Worm (Caenorhabditis elegans) whole organism, L4 larva: ENCODE measurements around the gene ZK666.15.
A peak's percentile ranks its signal among the peaks of the same experiment; 100 is the strongest.

ENCODE experiments used
- D1046.2 ChIP-seq: fragments of 200-800 bp; sonication (Bioruptor generic); IDR thresholded peaks from 2 replicates; pipeline ENCODE4 v1.3.6; 2022; ENCODE audit warnings: missing genetic modification characterization, missing compliant biosample characterization
- F26F4.8 ChIP-seq: fragments of 200-800 bp; sonication (Bioruptor generic); conservative IDR thresholded peaks from 2 replicates; pipeline ENCODE4 v1.3.6; 2022; ENCODE audit warnings: missing genetic modification characterization, missing compliant biosample characterization
- F37D6.2 ChIP-seq: sonication (generic microtip); optimal IDR thresholded peaks from 2 replicates; lab custom pipeline; 2016; ENCODE audit warnings: mild to moderate bottlenecking, missing genetic modification characterization, missing compliant biosample characterization
- F44E2.7 ChIP-seq: fragments of 200-800 bp; sonication (Bioruptor generic); IDR thresholded peaks from 2 replicates; pipeline ENCODE4 v2.1.2; 2022; ENCODE audit warnings: missing genetic modification characterization, missing compliant biosample characterization
- R02D3.7 ChIP-seq: fragments of 150-350 bp; sonication (generic microtip); optimal IDR thresholded peaks from 3 replicates; lab custom pipeline; 2014; ENCODE audit warnings: missing biosample characterization, missing genetic modification characterization
- T20F7.1 ChIP-seq: fragments of 200-800 bp; sonication (Bioruptor generic); optimal IDR thresholded peaks from 2 replicates; lab custom pipeline; 2018; ENCODE audit warnings: mild to moderate bottlenecking, missing genetic modification characterization, missing compliant biosample characterization
- T26A8.4 ChIP-seq: fragments of 200-800 bp; sonication (Bioruptor generic); IDR thresholded peaks from 2 replicates; pipeline ENCODE4 v1.3.6; 2022; ENCODE audit warnings: missing genetic modification characterization, missing compliant biosample characterization
- Y105C5A.15 ChIP-seq: fragments of 200-800 bp; sonication (Bioruptor generic); IDR thresholded peaks from 2 replicates; pipeline ENCODE4 v1.3.6; 2022; ENCODE audit warnings: missing genetic modification characterization, missing compliant biosample characterization
- Y5F2A.4 ChIP-seq: fragments of 200-800 bp; sonication (Bioruptor generic); optimal IDR thresholded peaks from 2 replicates; lab custom pipeline; 2018; ENCODE audit warnings: mild to moderate bottlenecking, missing genetic modification characterization, missing compliant biosample characterization
- Y75B8A.6 ChIP-seq: fragments of 200-800 bp; sonication (Bioruptor generic); IDR thresholded peaks from 2 replicates; pipeline ENCODE4 v1.3.6; 2022; ENCODE audit warnings: missing genetic modification reagents, missing genetic modification characterization, missing compliant biosample characterization
- ZK337.2 ChIP-seq: fragments of 200-800 bp; sonication (Bioruptor generic); IDR thresholded peaks from 2 replicates; pipeline ENCODE4 v1.3.6; 2022; ENCODE audit warnings: missing genetic modification reagents, missing genetic modification characterization, missing compliant biosample characterization
- aha-1 ChIP-seq: fragments of 150-350 bp; peaks from one replicate; lab custom pipeline; 2014; ENCODE audit warnings: missing biosample characterization, missing genetic modification characterization
- aly-2 ChIP-seq: sonication (generic microtip); optimal IDR thresholded peaks from 2 replicates; lab custom pipeline; 2018; ENCODE audit warnings: missing biosample characterization, missing genetic modification characterization
- ama-1 ChIP-seq: fragments of 150-350 bp; optimal IDR thresholded peaks from 2 replicates; lab custom pipeline; 2014; ENCODE audit warnings: inconsistent platforms, mixed read lengths
- arid-1 ChIP-seq: fragments of 200-800 bp; sonication (Bioruptor generic); conservative IDR thresholded peaks from 2 replicates; pipeline ENCODE4 v1.3.6; 2022; ENCODE audit warnings: missing genetic modification reagents, missing genetic modification characterization, missing compliant biosample characterization
- ceh-20 ChIP-seq: fragments of 200-800 bp; sonication (Bioruptor generic); IDR thresholded peaks from 2 replicates; pipeline ENCODE4 v1.3.6; 2022; ENCODE audit warnings: missing genetic modification reagents, missing genetic modification characterization, missing compliant biosample characterization
- ceh-28 ChIP-seq: fragments of 150-350 bp; optimal IDR thresholded peaks from 2 replicates; lab custom pipeline; 2014; ENCODE audit warnings: missing biosample characterization, missing genetic modification reagents, missing genetic modification characterization
- ceh-32 ChIP-seq: sonication (generic microtip); optimal IDR thresholded peaks from 2 replicates; lab custom pipeline; 2016; ENCODE audit warnings: mild to moderate bottlenecking, missing genetic modification characterization, missing compliant biosample characterization; ENCODE audit not compliant: poor library complexity
- ceh-82 ChIP-seq: sonication (generic microtip); optimal IDR thresholded peaks from 2 replicates; lab custom pipeline; 2017; ENCODE audit warnings: missing biosample characterization, missing genetic modification characterization
- ces-1 ChIP-seq: fragments of 150-350 bp; sonication (generic microtip); optimal IDR thresholded peaks from 4 replicates; lab custom pipeline; 2014; ENCODE audit warnings: missing biosample characterization, missing genetic modification reagents, missing genetic modification characterization
- daf-12 ChIP-seq: fragments of 150-350 bp; optimal IDR thresholded peaks from 2 replicates; lab custom pipeline; 2014; ENCODE audit warnings: missing biosample characterization, missing genetic modification reagents, missing genetic modification characterization
- daf-16 ChIP-seq, 3 experiments: sonication (generic microtip); optimal IDR thresholded peaks; 2 replicates each; lab custom pipeline; 2016 to 2017; ENCODE audit warnings: missing genetic modification characterization in 3 of 3, missing genetic modification reagents in 3 of 3, mild to moderate bottlenecking in 2 of 3, missing compliant biosample characterization in 2 of 3, missing biosample characterization in 1 of 3, moderate library complexity in 1 of 3
- daf-19 ChIP-seq: fragments of 200-800 bp; sonication (Bioruptor generic); conservative IDR thresholded peaks from 2 replicates; pipeline ENCODE4 v1.3.6; 2022; ENCODE audit warnings: missing genetic modification characterization, missing compliant biosample characterization
- dmd-6 ChIP-seq: fragments of 200-800 bp; sonication (Bioruptor generic); IDR thresholded peaks from 2 replicates; pipeline ENCODE4 v1.3.6; 2022; ENCODE audit warnings: missing genetic modification reagents, missing genetic modification characterization, missing compliant biosample characterization
- duxl-1 ChIP-seq: sonication (generic microtip); optimal IDR thresholded peaks from 2 replicates; lab custom pipeline; 2016; ENCODE audit warnings: mild to moderate bottlenecking, missing genetic modification characterization, moderate library complexity, missing compliant biosample characterization; ENCODE audit not compliant: poor library complexity
- jun-1 ChIP-seq: fragments of 150-350 bp; optimal IDR thresholded peaks from 2 replicates; lab custom pipeline; 2014; ENCODE audit warnings: missing biosample characterization, missing genetic modification reagents, missing genetic modification characterization
- lin-1 ChIP-seq: fragments of 200-800 bp; sonication (Bioruptor generic); IDR thresholded peaks from 2 replicates; pipeline ENCODE4 v1.3.6; 2022; ENCODE audit warnings: missing genetic modification reagents, missing genetic modification characterization, missing compliant biosample characterization
- lin-13 ChIP-seq: fragments of 150-350 bp; optimal IDR thresholded peaks from 2 replicates; lab custom pipeline; 2014; ENCODE audit warnings: missing biosample characterization, missing genetic modification reagents, missing genetic modification characterization
- lin-15B ChIP-seq: fragments of 150-350 bp; sonication (generic microtip); optimal IDR thresholded peaks from 3 replicates; lab custom pipeline; 2014; ENCODE audit warnings: missing biosample characterization, missing genetic modification characterization
- lin-29 ChIP-seq: fragments of 200-800 bp; sonication (Bioruptor generic); IDR thresholded peaks from 2 replicates; pipeline ENCODE4 v1.3.6; 2022; ENCODE audit warnings: missing genetic modification reagents, missing genetic modification characterization, missing compliant biosample characterization
- lin-38 ChIP-seq: fragments of 200-800 bp; sonication (Bioruptor generic); IDR thresholded peaks from 2 replicates; pipeline ENCODE4 v1.3.6; 2022; ENCODE audit warnings: missing genetic modification reagents, missing genetic modification characterization, missing compliant biosample characterization
- lin-39 ChIP-seq: fragments of 150-350 bp; optimal IDR thresholded peaks from 2 replicates; lab custom pipeline; 2014; ENCODE audit warnings: missing biosample characterization, missing genetic modification reagents, missing genetic modification characterization
- lsy-2 ChIP-seq, 2 experiments: fragments of 150-350 bp in 1 of 2; sonication (generic microtip) in 1 of 2; optimal IDR thresholded peaks; 2 replicates each; lab custom pipeline; 2014 to 2017; ENCODE audit warnings: missing biosample characterization in 2 of 2, missing genetic modification characterization in 2 of 2
- madf-5 ChIP-seq, 2 experiments: fragments of 200-800 bp; sonication (Bioruptor generic); IDR thresholded peaks; 2 replicates each; pipeline ENCODE4 v1.3.6; 2022; ENCODE audit warnings: missing compliant biosample characterization in 2 of 2, missing genetic modification characterization in 2 of 2
- madf-9 ChIP-seq: fragments of 200-800 bp; sonication (Bioruptor generic); conservative IDR thresholded peaks from 2 replicates; pipeline ENCODE4 v1.3.6; 2022; ENCODE audit warnings: missing genetic modification reagents, missing genetic modification characterization, missing compliant biosample characterization
- mdl-1 ChIP-seq, 2 experiments: fragments of 150-350 bp in 1 of 2; sonication (generic microtip) in 1 of 2; optimal IDR thresholded peaks; 2 replicates each; lab custom pipeline; 2014 to 2017; ENCODE audit warnings: missing biosample characterization in 2 of 2, missing genetic modification characterization in 2 of 2
- mes-2 ChIP-seq: sonication (generic microtip); optimal IDR thresholded peaks from 2 replicates; lab custom pipeline; 2016; ENCODE audit warnings: missing genotype, mild to moderate bottlenecking, missing genetic modification characterization, missing compliant biosample characterization; ENCODE audit not compliant: poor library complexity, severe bottlenecking
- nhr-10 ChIP-seq: fragments of 150-350 bp; optimal IDR thresholded peaks from 2 replicates; lab custom pipeline; 2014; ENCODE audit warnings: missing biosample characterization, missing genetic modification characterization
- nhr-11 ChIP-seq: fragments of 150-350 bp; optimal IDR thresholded peaks from 2 replicates; lab custom pipeline; 2014; ENCODE audit warnings: missing biosample characterization, missing genetic modification characterization
- nhr-111 ChIP-seq: fragments of 200-800 bp; sonication (Bioruptor generic); optimal IDR thresholded peaks from 2 replicates; lab custom pipeline; 2018; ENCODE audit warnings: mild to moderate bottlenecking, missing genetic modification characterization, missing compliant biosample characterization
- nhr-237 ChIP-seq: sonication (generic microtip); optimal IDR thresholded peaks from 2 replicates; lab custom pipeline; 2017; ENCODE audit warnings: missing biosample characterization, missing genetic modification characterization
- nhr-28 ChIP-seq: fragments of 150-350 bp; optimal IDR thresholded peaks from 2 replicates; lab custom pipeline; 2014; ENCODE audit warnings: missing biosample characterization, missing genetic modification characterization
- nhr-41 ChIP-seq: fragments of 200-800 bp; sonication (Bioruptor generic); IDR thresholded peaks from 2 replicates; pipeline ENCODE4 v1.3.6; 2022; ENCODE audit warnings: missing genetic modification reagents, missing genetic modification characterization, missing compliant biosample characterization
- nhr-42 ChIP-seq: fragments of 200-800 bp; sonication (Bioruptor generic); IDR thresholded peaks from 2 replicates; pipeline ENCODE4 v1.3.6; 2022; ENCODE audit warnings: missing genetic modification characterization, missing compliant biosample characterization
- nhr-48 ChIP-seq: sonication (generic microtip); optimal IDR thresholded peaks from 2 replicates; lab custom pipeline; 2016; ENCODE audit warnings: mild to moderate bottlenecking, missing genetic modification characterization, missing compliant biosample characterization
- pqm-1 ChIP-seq: sonication (generic microtip); optimal IDR thresholded peaks from 2 replicates; lab custom pipeline; 2017; ENCODE audit warnings: missing biosample characterization, missing genetic modification characterization
- rbr-2 ChIP-seq: sonication (generic microtip); optimal IDR thresholded peaks from 2 replicates; lab custom pipeline; 2016; ENCODE audit warnings: missing genotype, missing genetic modification characterization, missing compliant biosample characterization
- skn-1 ChIP-seq: fragments of 150-350 bp; optimal IDR thresholded peaks from 2 replicates; lab custom pipeline; 2014; ENCODE audit warnings: missing biosample characterization, missing genetic modification characterization
- snpc-1.2 ChIP-seq: fragments of 200-800 bp; sonication (Bioruptor generic); IDR thresholded peaks from 2 replicates; pipeline ENCODE4 v1.3.6; 2022; ENCODE audit warnings: missing genetic modification reagents, missing genetic modification characterization, missing compliant biosample characterization
- snpc-4 ChIP-seq: fragments of 150-350 bp; optimal IDR thresholded peaks from 2 replicates; lab custom pipeline; 2014; ENCODE audit warnings: missing biosample characterization, missing genetic modification characterization
- spr-1 ChIP-seq: sonication (generic microtip); optimal IDR thresholded peaks from 2 replicates; lab custom pipeline; 2016; ENCODE audit warnings: mild to moderate bottlenecking, missing genetic modification characterization, missing compliant biosample characterization
- tag-97 ChIP-seq: fragments of 200-800 bp; sonication (Bioruptor generic); IDR thresholded peaks from 2 replicates; pipeline ENCODE4 v1.3.6; 2022; ENCODE audit warnings: missing genetic modification characterization, missing compliant biosample characterization
- unc-130 ChIP-seq: sonication (generic microtip); optimal IDR thresholded peaks from 2 replicates; lab custom pipeline; 2016; ENCODE audit warnings: missing genetic modification reagents, missing genetic modification characterization, missing compliant biosample characterization

Gene ZK666.15

ce11 chrII:10445738-10446137 is 41.1 kb upstream of the ZK666.15 start (continued):
- no peak for TF ChIP-seq skn-1 (tag; lab: Kevin White, UChicago)
- no peak for TF ChIP-seq ceh-20 (GFP tag; lab: Robert Waterston, UW)
- TF ChIP-seq lin-1 (GFP tag; lab: Robert Waterston, UW): no peak
- no peak for TF ChIP-seq F44E2.7 (GFP tag; lab: Robert Waterston, UW)
- TF ChIP-seq ama-1 (lab: Kevin White, UChicago): peak; percentile 23
- TF ChIP-seq F37D6.2 (tag; lab: Kevin White, UChicago): no peak
- no peak for TF ChIP-seq madf-5 (GFP tag; IDR thresholded peaks at IDR 0.05; lab: Robert Waterston, UW)
- no peak for TF ChIP-seq nhr-10 (tag; lab: Kevin White, UChicago)
- TF ChIP-seq spr-1 (tag; lab: Kevin White, UChicago): no peak
- TF ChIP-seq aha-1 (tag; lab: Kevin White, UChicago): peak; percentile 83
- TF ChIP-seq lin-13 (GFP tag; lab: Kevin White, UChicago): no peak
- no peak for TF ChIP-seq aly-2 (tag; lab: Kevin White, UChicago)
- TF ChIP-seq ceh-32 (tag; lab: Kevin White, UChicago): no peak
- TF ChIP-seq nhr-42 (GFP tag; lab: Robert Waterston, UW): no peak
- TF ChIP-seq mes-2 (tag; lab: Kevin White, UChicago): peak; percentile 44
- no peak for TF ChIP-seq ZK337.2 (GFP tag; lab: Robert Waterston, UW)
- no peak; the same call in 1 of the 2 replicates for TF ChIP-seq lin-38
- no peak for TF ChIP-seq duxl-1
- peak; percentile 33 for TF ChIP-seq rbr-2 (tag; lab: Kevin White, UChicago)
- TF ChIP-seq R02D3.7: no peak
- no peak for TF ChIP-seq T20F7.1 (GFP tag; lab: Kevin White, UChicago)
- no peak for TF ChIP-seq nhr-237 (tag; lab: Kevin White, UChicago)
- TF ChIP-seq ceh-82 (tag; lab: Kevin White, UChicago): no peak
- TF ChIP-seq tag-97 (GFP tag; lab: Robert Waterston, UW): no peak
- TF ChIP-seq lsy-2 (tag; optimal IDR thresholded peaks at IDR 0.05; lab: Kevin White, UChicago): no peak
- TF ChIP-seq unc-130 (GFP tag; lab: Kevin White, UChicago): no peak
- no peak for TF ChIP-seq daf-16 (GFP tag; optimal IDR thresholded peaks at IDR 0.05; lab: Kevin White, UChicago)
- TF ChIP-seq daf-16 (tag; optimal IDR thresholded peaks at IDR 0.05; lab: Kevin White, UChicago): peak; percentile 27
- TF ChIP-seq pqm-1 (tag; lab: Kevin White, UChicago): no peak
- TF ChIP-seq mdl-1 (tag; optimal IDR thresholded peaks at IDR 0.05; lab: Kevin White, UChicago): peak; percentile 51 to 67
- TF ChIP-seq nhr-11 (tag; lab: Kevin White, UChicago): peak; percentile 75
- TF ChIP-seq lin-39 (tag; lab: Kevin White, UChicago): no peak
- TF ChIP-seq Y75B8A.6: no peak
- no peak for TF ChIP-seq F26F4.8 (GFP tag; lab: Robert Waterston, UW)
- TF ChIP-seq lin-29 (GFP tag; lab: Robert Waterston, UW): no peak
- no peak for TF ChIP-seq ces-1 (GFP tag; lab: Kevin White, UChicago)
- no peak for TF ChIP-seq snpc-4 (tag; lab: Kevin White, UChicago)
- TF ChIP-seq snpc-1.2: no peak
- TF ChIP-seq Y5F2A.4 (GFP tag; lab: Kevin White, UChicago): no peak
- peak; percentile 77 for TF ChIP-seq nhr-28 (tag; lab: Kevin White, UChicago)
- TF ChIP-seq jun-1 (tag; lab: Kevin White, UChicago): no peak
- TF ChIP-seq madf-9 (GFP tag; lab: Robert Waterston, UW): no peak
- peak; percentile 38; the same call in 1 of the 2 replicates for TF ChIP-seq dmd-6 (GFP tag; lab: Robert Waterston, UW)
- no peak for TF ChIP-seq daf-12 (tag; lab: Kevin White, UChicago)
- TF ChIP-seq lin-15B (tag; lab: Kevin White, UChicago): no peak
- no peak for TF ChIP-seq Y105C5A.15 (GFP tag; lab: Robert Waterston, UW)
- no peak for TF ChIP-seq ceh-28 (tag; lab: Kevin White, UChicago)
- TF ChIP-seq arid-1 (GFP tag; lab: Robert Waterston, UW): no peak
- TF ChIP-seq nhr-41: no peak
- TF ChIP-seq T26A8.4 (GFP tag; lab: Robert Waterston, UW): no peak
- TF ChIP-seq daf-19: no peak
- no peak for TF ChIP-seq D1046.2 (GFP tag; lab: Robert Waterston, UW)
- no peak for TF ChIP-seq nhr-111
- no peak for TF ChIP-seq nhr-48 (tag; lab: Kevin White, UChicago)
- TF ChIP-seq, all 104 proteins: peak for 18
